Fruit fly (Drosophila melanogaster): ENCODE data around the gene CG34393.
A peak's percentile ranks its signal among the peaks of the same experiment; 100 is the strongest.

The CG34393 gene

dm6 chr2L:3188875-3189274, 11.4 kb downstream of the CG34393 start (continued):
- TF ChIP-seq lola (GFP tag; optimal IDR thresholded peaks at IDR 0.05), result no peak
- peak; percentile 49; the same call in 1 of the 2 replicates for TF ChIP-seq CG6689 (GFP tag; IDR thresholded peaks at IDR 0.05)
- TF ChIP-seq ERR (GFP tag; optimal IDR thresholded peaks at IDR 0.05), result no peak
- TF ChIP-seq Meics (GFP tag; optimal IDR thresholded peaks at IDR 0.05), result peak; percentile 6
- peak; percentile 66; the same call in 1 of the 2 replicates for TF ChIP-seq CG11696 (GFP tag; IDR thresholded peaks at IDR 0.05)
- peak; percentile 21 for TF ChIP-seq fd96Cb (tag; optimal IDR thresholded peaks at IDR 0.05)
- no peak for TF ChIP-seq sc (optimal IDR thresholded peaks at IDR 0.05)
- no peak for TF ChIP-seq sc (GFP tag; optimal IDR thresholded peaks at IDR 0.05)
- peak; percentile 31; the same call in 1 of the 3 replicates for TF ChIP-seq dysf (GFP tag; IDR thresholded peaks at IDR 0.05)
- no peak for TF ChIP-seq Med (GFP tag)
- TF ChIP-seq H2.0 (GFP tag; IDR thresholded peaks at IDR 0.05), result peak; percentile 41; the same call in 1 of the 2 replicates
- peak in 1 of 2 experiments; percentile 7 for TF ChIP-seq prd (optimal IDR thresholded peaks at IDR 0.05)
- TF ChIP-seq prd (GFP tag; IDR thresholded peaks at IDR 0.05), result peak; percentile 48; the same call in 2 of the 3 replicates
- peak; percentile 0 for TF ChIP-seq CG12219 (GFP tag; optimal IDR thresholded peaks at IDR 0.05)
- TF ChIP-seq ci (GFP tag; IDR thresholded peaks at IDR 0.05), result 0 out of 3 replicates have a peak, but pooled peaks have one; percentile 66
- no peak for TF ChIP-seq CG15601 (tag; optimal IDR thresholded peaks at IDR 0.05)
- 0 out of 2 replicates have a peak, but pooled peaks have one; percentile 9 for TF ChIP-seq CG4404 (GFP tag; IDR thresholded peaks at IDR 0.05)
- TF ChIP-seq row (GFP tag; IDR thresholded peaks at IDR 0.05), result peak; percentile 46; the same call in 1 of the 3 replicates
- TF ChIP-seq CG14667 (GFP tag; IDR thresholded peaks at IDR 0.05), result no peak
- TF ChIP-seq CG5953 (GFP tag; IDR thresholded peaks at IDR 0.05), result 0 out of 2 replicates have a peak, but pooled peaks have one; percentile 15
- no peak for TF ChIP-seq Nf-YC (tag; optimal IDR thresholded peaks at IDR 0.05)
- TF ChIP-seq sisA (GFP tag; IDR thresholded peaks at IDR 0.05), result peak; percentile 32; the same call in 1 of the 2 replicates
- TF ChIP-seq crc (GFP tag; optimal IDR thresholded peaks at IDR 0.05), result no peak
- TF ChIP-seq E2f1 (GFP tag; IDR thresholded peaks at IDR 0.05), result 0 out of 2 replicates have a peak, but pooled peaks have one; percentile 22
- TF ChIP-seq sob (GFP tag; IDR thresholded peaks at IDR 0.05), result 0 out of 2 replicates have a peak, but pooled peaks have one; percentile 22
- TF ChIP-seq CG2875 (GFP tag; optimal IDR thresholded peaks at IDR 0.05), result no peak
- 0 out of 2 replicates have a peak, but pooled peaks have one; percentile 9 for TF ChIP-seq Xrp1 (GFP tag; IDR thresholded peaks at IDR 0.05)
- no peak for TF ChIP-seq Dbx (GFP tag; IDR thresholded peaks at IDR 0.05)
- no peak for TF ChIP-seq CG30403 (GFP tag; optimal IDR thresholded peaks at IDR 0.05)
- TF ChIP-seq trh (GFP tag; optimal IDR thresholded peaks at IDR 0.05), result no peak
- TF ChIP-seq dati (GFP tag; IDR thresholded peaks at IDR 0.05), result 0 out of 2 replicates have a peak, but pooled peaks have one; percentile 16
- no peak for TF ChIP-seq Stat92E (GFP tag; optimal IDR thresholded peaks at IDR 0.05)
- TF ChIP-seq Ptx1 (GFP tag; IDR thresholded peaks at IDR 0.05), result peak; percentile 40; the same call in 1 of the 2 replicates
- TF ChIP-seq Hmr (GFP tag; optimal IDR thresholded peaks at IDR 0.05), result peak; percentile 17
- 0 out of 2 replicates have a peak, but pooled peaks have one; percentile 8 for TF ChIP-seq CG1024 (GFP tag; IDR thresholded peaks at IDR 0.05)
- no peak for TF ChIP-seq gsb (GFP tag; IDR thresholded peaks at IDR 0.05)
- peak; percentile 44 for TF ChIP-seq CG18599 (GFP tag; optimal IDR thresholded peaks at IDR 0.05)
- TF ChIP-seq Hr3 (GFP tag; optimal IDR thresholded peaks at IDR 0.05), result no peak
- TF ChIP-seq phol (tag; optimal IDR thresholded peaks at IDR 0.05), result no peak
- no peak for TF ChIP-seq lov (optimal IDR thresholded peaks at IDR 0.05)
- TF ChIP-seq lov (GFP tag; IDR thresholded peaks at IDR 0.05), result 0 out of 3 replicates have a peak, but pooled peaks have one; percentile 12
- TF ChIP-seq lmd (GFP tag; IDR thresholded peaks at IDR 0.05), result peak; percentile 29; the same call in 1 of the 2 replicates
- no peak for TF ChIP-seq CG33213 (GFP tag; optimal IDR thresholded peaks at IDR 0.05)
- no peak for TF ChIP-seq Awh (GFP tag; IDR thresholded peaks at IDR 0.05)
- 0 out of 2 replicates have a peak, but pooled peaks have one; percentile 10 for TF ChIP-seq wor (GFP tag; IDR thresholded peaks at IDR 0.05)
- TF ChIP-seq CG9932 (GFP tag; IDR thresholded peaks at IDR 0.05), result no peak
- TF ChIP-seq ttk (GFP tag; IDR thresholded peaks at IDR 0.05), result peak; percentile 58; the same call in 1 of the 2 replicates
- no peak for TF ChIP-seq grn (GFP tag; optimal IDR thresholded peaks at IDR 0.05)
- no peak for TF ChIP-seq pho (GFP tag; optimal IDR thresholded peaks at IDR 0.05)

Measured in whole organism, embryonic.